Fruit fly (Drosophila melanogaster): ENCODE data around the gene Nepl8.

Gene Nepl8

DNA sequence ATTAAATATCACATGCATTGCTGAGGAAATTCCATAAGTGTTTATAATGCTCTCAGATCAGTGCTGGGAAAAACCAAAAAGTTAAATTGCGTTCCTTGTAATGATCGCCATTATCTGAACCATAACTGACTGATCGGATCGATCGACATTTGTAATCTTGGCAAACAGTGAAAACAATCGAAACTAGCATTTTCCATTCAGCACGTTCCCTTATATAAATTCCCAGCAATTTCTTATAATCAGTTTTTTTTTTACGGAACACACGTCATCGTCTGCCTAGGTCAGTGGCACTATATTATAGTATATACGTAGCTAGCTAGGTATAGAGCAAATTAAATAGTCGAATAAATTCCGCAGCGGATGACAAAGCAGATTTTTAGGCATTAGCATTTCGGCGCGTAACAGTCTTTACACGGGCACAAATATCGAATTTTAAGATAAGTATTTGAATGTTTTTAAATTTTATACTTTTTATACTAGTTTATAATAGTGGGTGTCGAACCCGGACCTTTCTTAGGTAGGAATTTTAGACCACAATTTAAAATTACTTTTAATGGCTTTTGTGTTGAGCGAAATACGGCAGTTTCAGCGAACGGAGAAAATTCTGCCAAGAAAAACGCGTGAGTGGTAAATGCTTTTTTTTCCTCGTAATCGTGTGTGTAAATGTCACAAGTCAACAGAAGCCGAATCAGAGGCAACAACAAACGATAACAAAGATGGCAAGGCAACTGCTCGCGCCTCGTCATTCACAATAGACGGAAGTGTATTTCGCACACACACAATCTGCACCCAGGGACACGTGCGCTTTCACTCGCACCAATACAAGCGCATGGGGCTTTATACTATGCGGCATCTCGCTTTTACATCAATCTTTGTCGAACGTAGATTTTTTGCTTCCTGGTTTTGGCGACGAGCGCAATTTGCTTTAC lies 41.8 kb downstream of the Nepl8 start (continued):
- TF ChIP-seq Sox14 (GFP tag; optimal IDR thresholded peaks at IDR 0.05), result peak; percentile 17
- TF ChIP-seq acj6 (GFP tag; optimal IDR thresholded peaks at IDR 0.05), result no peak
- no peak for TF ChIP-seq dac (GFP tag; optimal IDR thresholded peaks at IDR 0.05)
- TF ChIP-seq CG11294 (GFP tag; IDR thresholded peaks at IDR 0.05), result no peak
- TF ChIP-seq Hr38 (GFP tag; optimal IDR thresholded peaks at IDR 0.05), result no peak
- no peak for TF ChIP-seq CG10631 (GFP tag; optimal IDR thresholded peaks at IDR 0.05)
- TF ChIP-seq achi (GFP tag; optimal IDR thresholded peaks at IDR 0.05), result no peak
- TF ChIP-seq CG34406 (GFP tag; optimal IDR thresholded peaks at IDR 0.05), result no peak
- peak; percentile 97 for TF ChIP-seq svp (GFP tag)
- peak; percentile 9 for TF ChIP-seq CG3919 (GFP tag; optimal IDR thresholded peaks at IDR 0.05)
- peak in 1 of 2 experiments; percentile 21 for TF ChIP-seq ss (GFP tag; optimal IDR thresholded peaks at IDR 0.05)
- no peak for TF ChIP-seq lz (GFP tag; optimal IDR thresholded peaks at IDR 0.05)
- TF ChIP-seq CG1621 (tag; optimal IDR thresholded peaks at IDR 0.05), result no peak

DNA sequence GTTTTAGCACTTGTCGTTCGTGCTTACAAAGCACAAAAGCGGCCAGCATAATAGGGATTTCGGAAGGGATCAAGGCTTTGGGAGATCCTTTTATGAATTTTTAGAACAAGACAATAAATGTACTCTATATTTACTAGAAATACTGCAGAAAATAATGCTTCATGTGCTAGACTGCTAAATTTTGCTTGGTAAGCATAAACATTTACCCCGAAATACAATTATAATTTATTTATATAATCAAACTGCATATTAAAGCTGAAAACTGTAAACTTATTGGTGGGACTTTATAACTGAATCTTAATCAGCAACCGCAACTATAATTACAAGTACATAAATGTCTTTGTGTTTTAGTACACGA lies 42.4 kb downstream of the Nepl8 start:
- peak; percentile 10 for TF ChIP-seq pdm3 (GFP tag; optimal IDR thresholded peaks at IDR 0.05)
- no peak; the same call in 2 of the 3 replicates for TF ChIP-seq CG6163 (GFP tag; IDR thresholded peaks at IDR 0.05)
- TF ChIP-seq Lpt (GFP tag; optimal IDR thresholded peaks at IDR 0.05), result no peak
- TF ChIP-seq CG32006 (GFP tag; optimal IDR thresholded peaks at IDR 0.05), result peak; percentile 12
- TF ChIP-seq CG15336 (GFP tag; IDR thresholded peaks at IDR 0.05), result no peak
- TF ChIP-seq Eip78C (GFP tag), result peak; percentile 4
- no peak for TF ChIP-seq Blimp-1 (GFP tag; optimal IDR thresholded peaks at IDR 0.05)
- TF ChIP-seq Hr4 (GFP tag; optimal IDR thresholded peaks at IDR 0.05), result peak; percentile 3

DNA sequence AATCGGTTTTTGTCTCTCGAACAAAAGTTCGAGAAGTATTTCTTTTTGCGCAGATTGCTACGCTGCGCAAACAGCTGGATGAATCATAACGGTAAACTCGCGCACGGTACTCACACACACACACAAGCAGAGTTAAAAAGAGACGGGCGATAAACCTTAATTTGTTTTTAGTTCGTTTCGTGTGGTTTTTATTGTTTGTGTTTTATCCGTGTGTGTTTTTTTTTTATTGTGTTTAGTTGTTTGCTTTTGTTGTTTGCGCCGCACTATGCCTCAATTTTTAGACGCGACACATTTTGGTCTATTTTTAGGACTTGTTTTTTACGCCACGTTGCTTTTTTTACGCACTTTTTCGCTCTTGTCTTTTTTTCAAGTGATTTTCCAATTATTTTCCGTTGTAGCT lies 42.9 kb downstream of the Nepl8 start:
- no peak for TF ChIP-seq CG32006 (GFP tag; optimal IDR thresholded peaks at IDR 0.05)
- TF ChIP-seq CG11762 (GFP tag; optimal IDR thresholded peaks at IDR 0.05; ENCODE audit: insufficient read depth), result no peak
- TF ChIP-seq CG7368 (GFP tag; optimal IDR thresholded peaks at IDR 0.05), result no peak
- TF ChIP-seq CG8319 (GFP tag; optimal IDR thresholded peaks at IDR 0.05), result no peak
- no peak for TF ChIP-seq dsx (GFP tag; optimal IDR thresholded peaks at IDR 0.05; ENCODE audit: poor library complexity, severe bottlenecking)
- no peak for TF ChIP-seq pdm3 (GFP tag; optimal IDR thresholded peaks at IDR 0.05)
- no peak for TF ChIP-seq Blimp-1 (GFP tag; optimal IDR thresholded peaks at IDR 0.05)
- TF ChIP-seq CG6276 (GFP tag; optimal IDR thresholded peaks at IDR 0.05), result peak; percentile 18
- peak; percentile 81 for TF ChIP-seq fkh (GFP tag; optimal IDR thresholded peaks at IDR 0.05)
- TF ChIP-seq Eip93F (GFP tag; optimal IDR thresholded peaks at IDR 0.05), result no peak
- TF ChIP-seq lz (GFP tag; optimal IDR thresholded peaks at IDR 0.05), result no peak
- TF ChIP-seq ss (GFP tag; optimal IDR thresholded peaks at IDR 0.05), result no peak
- no peak for TF ChIP-seq CG10669 (GFP tag; optimal IDR thresholded peaks at IDR 0.05)
- peak; percentile 76 for TF ChIP-seq eg (GFP tag; IDR thresholded peaks at IDR 0.05)
- no peak for TF ChIP-seq Gug (GFP tag; IDR thresholded peaks at IDR 0.05)
- TF ChIP-seq Sox14 (GFP tag; optimal IDR thresholded peaks at IDR 0.05), result no peak
- TF ChIP-seq cyc (GFP tag; optimal IDR thresholded peaks at IDR 0.05), result no peak
- TF ChIP-seq CG8119 (GFP tag; IDR thresholded peaks at IDR 0.05), result peak; percentile 50; the same call in 1 of the 3 replicates
- no peak for TF ChIP-seq net (GFP tag; optimal IDR thresholded peaks at IDR 0.05)
- TF ChIP-seq CG6163 (GFP tag; IDR thresholded peaks at IDR 0.05), result peak; percentile 48; the same call in 2 of the 3 replicates
- no peak for TF ChIP-seq Hr4 (GFP tag; optimal IDR thresholded peaks at IDR 0.05)
- TF ChIP-seq CG34406 (GFP tag; optimal IDR thresholded peaks at IDR 0.05), result no peak
- TF ChIP-seq Lpt (GFP tag; optimal IDR thresholded peaks at IDR 0.05), result no peak
- TF ChIP-seq CG10631 (GFP tag; optimal IDR thresholded peaks at IDR 0.05), result no peak
- TF ChIP-seq Eip78C (GFP tag), result peak; percentile 28

All from whole organism, prepupa.